Worm (Caenorhabditis elegans): ENCODE results near the gene fbxb-71.

Gene fbxb-71

DNA sequence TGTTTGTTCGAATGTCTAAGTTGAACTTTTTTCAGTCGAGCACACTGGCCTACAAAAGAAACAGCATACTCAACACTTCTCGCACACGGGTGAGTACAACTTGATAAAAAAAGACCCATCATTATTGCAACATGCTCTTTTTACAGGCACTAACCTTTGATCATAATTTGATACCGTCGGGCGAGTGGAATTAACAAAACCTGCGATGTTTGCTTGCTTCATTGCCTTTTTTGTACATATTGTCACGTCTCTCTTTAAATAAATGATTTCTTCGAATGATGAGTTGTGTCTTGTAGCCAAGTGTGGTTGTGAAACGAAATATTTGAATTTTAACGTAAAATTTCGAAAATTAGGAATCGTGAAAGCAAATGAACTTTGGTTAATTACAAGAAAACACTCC is 22.7 kb downstream of the fbxb-71 start:
- TF ChIP-seq skn-1 (tag; optimal IDR thresholded peaks at IDR 0.05) (no peak), crh-2 (tag; optimal IDR thresholded peaks at IDR 0.05) (peak; percentile 44), ZK546.5 (tag; optimal IDR thresholded peaks at IDR 0.05) (no peak), sma-9 (GFP tag; optimal IDR thresholded peaks at IDR 0.05) (peak; percentile 81), sma-9 (tag; optimal IDR thresholded peaks at IDR 0.05) (no peak), F13H6.1 (tag; optimal IDR thresholded peaks at IDR 0.05) (peak; percentile 5), unc-39 (tag; optimal IDR thresholded peaks at IDR 0.05) (no peak), sma-3 (GFP tag; optimal IDR thresholded peaks at IDR 0.05) (no peak), ztf-11 (tag; optimal IDR thresholded peaks at IDR 0.05) (no peak), gmeb-1 (tag; optimal IDR thresholded peaks at IDR 0.05) (peak; percentile 17), fos-1 (tag; optimal IDR thresholded peaks at IDR 0.05) (peak; percentile 80), egl-27 (tag; optimal IDR thresholded peaks at IDR 0.05) (no peak), zag-1 (tag; optimal IDR thresholded peaks at IDR 0.05) (no peak), blmp-1 (tag; optimal IDR thresholded peaks at IDR 0.05; ENCODE audit: insufficient read depth) (no peak)

DNA sequence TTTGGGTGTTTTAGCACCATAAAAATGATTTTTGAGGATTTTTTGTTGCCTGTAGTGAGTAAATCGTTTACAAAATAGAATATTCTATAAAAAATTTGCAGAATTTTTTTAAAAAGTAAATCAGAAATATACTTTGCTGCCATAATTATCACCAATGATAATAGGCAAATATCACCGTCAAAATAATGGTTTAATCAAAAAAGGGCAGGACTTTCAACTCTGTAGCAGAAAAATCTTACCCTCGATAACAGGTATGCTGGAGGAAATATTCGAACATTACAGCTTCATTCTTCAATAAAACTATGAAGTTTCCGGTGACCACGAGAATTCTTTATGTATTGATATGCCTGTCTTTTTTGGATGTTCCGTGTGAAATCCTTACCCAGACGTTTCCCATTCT is 26.5 kb downstream of the fbxb-71 start, which contains the start of gene K09C4.4:
Gene K09C4.4 (plus strand): TSS at position 301 of the 400 bp plus-strand sequence.
- TF ChIP-seq unc-62 (GFP tag; optimal IDR thresholded peaks at IDR 0.05) (no peak), skn-1 (tag; optimal IDR thresholded peaks at IDR 0.05) (no peak), lsy-2 (tag; optimal IDR thresholded peaks at IDR 0.05) (no peak), nhr-6 (tag; optimal IDR thresholded peaks at IDR 0.05) (no peak), nhr-77 (tag; optimal IDR thresholded peaks at IDR 0.05) (no peak), ama-1 (optimal IDR thresholded peaks at IDR 0.05) (no peak), dmd-4 (tag; optimal IDR thresholded peaks at IDR 0.05) (no peak), C34F6.9 (tag; optimal IDR thresholded peaks at IDR 0.05) (no peak)

DNA sequence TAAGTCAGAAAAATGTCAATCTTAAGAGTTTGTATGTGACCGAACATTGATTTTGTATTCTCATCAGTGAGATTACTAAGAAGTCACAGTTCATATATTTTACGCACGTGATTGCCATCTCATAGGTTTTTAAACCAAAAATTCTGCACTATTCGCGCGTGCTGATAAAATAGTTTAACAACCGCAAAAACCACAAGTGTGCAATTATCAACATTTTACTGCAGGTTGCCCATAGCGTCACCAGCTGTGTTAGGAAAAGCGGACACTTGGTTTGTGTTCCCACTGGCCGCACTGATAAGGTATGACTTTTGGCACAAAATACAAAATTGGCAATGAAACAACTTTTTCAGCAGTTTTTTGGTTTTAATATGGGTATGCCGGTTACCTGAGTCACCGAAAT is 27.4 kb downstream of the fbxb-71 start:
- TF ChIP-seq sma-3 (GFP tag; optimal IDR thresholded peaks at IDR 0.05), result peak; percentile 18
- no peak for TF ChIP-seq nhr-12 (tag; optimal IDR thresholded peaks at IDR 0.05)
- peak; percentile 36 for TF ChIP-seq F13H6.1 (tag; optimal IDR thresholded peaks at IDR 0.05)
- TF ChIP-seq crh-2 (tag; optimal IDR thresholded peaks at IDR 0.05), result peak; percentile 46
- TF ChIP-seq fos-1 (tag; optimal IDR thresholded peaks at IDR 0.05), result peak; percentile 83
- peak; percentile 50 for TF ChIP-seq gmeb-1 (tag; optimal IDR thresholded peaks at IDR 0.05)
- TF ChIP-seq nhr-77 (tag; optimal IDR thresholded peaks at IDR 0.05), result no peak
- peak; percentile 85 for TF ChIP-seq sma-9 (GFP tag; optimal IDR thresholded peaks at IDR 0.05)
- no peak for TF ChIP-seq sma-9 (tag; optimal IDR thresholded peaks at IDR 0.05)
- no peak for TF ChIP-seq snpc-4 (tag; optimal IDR thresholded peaks at IDR 0.05)
- TF ChIP-seq ztf-1 (GFP tag; conservative IDR thresholded peaks at IDR 0.05), result no peak
- TF ChIP-seq ceh-16 (tag; optimal IDR thresholded peaks at IDR 0.05), result no peak

DNA sequence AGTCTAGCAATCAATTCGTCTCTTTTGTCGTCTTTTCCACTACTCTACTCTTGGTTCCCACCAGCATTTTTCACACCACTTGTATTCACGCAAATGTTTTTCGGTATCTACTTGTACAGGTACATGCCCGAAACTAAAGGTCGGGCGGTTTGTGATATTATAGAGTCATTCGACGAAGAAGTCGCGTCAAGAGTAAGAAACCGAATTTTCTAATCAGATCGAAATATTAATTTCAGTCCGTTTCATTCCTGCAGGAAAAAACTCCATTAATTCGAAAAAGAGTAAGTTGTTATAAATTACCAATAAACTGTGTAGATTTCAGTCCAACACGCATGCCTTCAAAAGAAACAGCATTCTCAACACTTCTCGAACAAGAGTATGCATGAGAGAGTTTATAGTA is 29.2 kb downstream of the fbxb-71 start:
- TF ChIP-seq elt-3 (tag; optimal IDR thresholded peaks at IDR 0.05) (no peak), lin-11 (tag; optimal IDR thresholded peaks at IDR 0.05) (no peak), lin-13 (GFP tag; optimal IDR thresholded peaks at IDR 0.05) (no peak), skn-1 (tag; optimal IDR thresholded peaks at IDR 0.05) (no peak), peb-1 (tag; optimal IDR thresholded peaks at IDR 0.05) (no peak), unc-62 (GFP tag; optimal IDR thresholded peaks at IDR 0.05) (no peak), sma-9 (GFP tag; optimal IDR thresholded peaks at IDR 0.05) (no peak), sma-9 (tag; optimal IDR thresholded peaks at IDR 0.05) (no peak), ztf-11 (tag; optimal IDR thresholded peaks at IDR 0.05) (no peak), Y55F3AM.14 (GFP tag; optimal IDR thresholded peaks at IDR 0.05) (no peak), sem-4 (tag; optimal IDR thresholded peaks at IDR 0.05) (no peak), crh-2 (tag; optimal IDR thresholded peaks at IDR 0.05) (no peak), unc-55 (GFP tag; optimal IDR thresholded peaks at IDR 0.05) (no peak), fos-1 (tag; optimal IDR thresholded peaks at IDR 0.05) (no peak), nhr-10 (tag; optimal IDR thresholded peaks at IDR 0.05) (no peak), aly-2 (tag; optimal IDR thresholded peaks at IDR 0.05) (no peak)

DNA sequence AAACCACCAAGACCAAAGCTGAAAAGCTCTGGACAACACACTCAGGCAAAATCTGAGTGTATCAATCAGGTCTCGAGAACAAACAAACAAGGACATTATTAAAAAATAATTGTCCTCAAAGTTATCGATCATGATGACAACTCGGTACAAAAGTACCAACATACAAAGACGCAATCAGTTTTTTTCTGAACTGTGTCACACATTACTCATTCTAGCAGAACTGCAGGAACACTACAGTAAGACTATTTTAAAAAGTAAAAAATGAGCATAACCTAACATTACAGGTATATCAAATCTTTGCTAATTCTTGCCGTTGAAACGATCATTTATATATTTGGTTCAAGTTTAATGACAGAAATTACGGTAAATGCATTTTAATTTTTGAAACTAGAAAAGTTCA is 33.5 kb downstream of the fbxb-71 start, which contains the start of gene K09C4.2:
Gene K09C4.2 (plus strand): TSS at position 301 of the 400 bp plus-strand sequence.
- TF ChIP-seq ztf-1 (GFP tag; conservative IDR thresholded peaks at IDR 0.05), result no peak
- no peak for TF ChIP-seq nhr-11 (tag; optimal IDR thresholded peaks at IDR 0.05)
- TF ChIP-seq mab-5 (tag; optimal IDR thresholded peaks at IDR 0.05), result no peak
- no peak for TF ChIP-seq sma-3 (GFP tag; optimal IDR thresholded peaks at IDR 0.05)
- TF ChIP-seq zag-1 (tag; optimal IDR thresholded peaks at IDR 0.05), result no peak
- no peak for TF ChIP-seq blmp-1 (tag; optimal IDR thresholded peaks at IDR 0.05; ENCODE audit: insufficient read depth)
- TF ChIP-seq ceh-16 (tag; optimal IDR thresholded peaks at IDR 0.05), result no peak
- TF ChIP-seq Y55F3AM.14 (GFP tag; optimal IDR thresholded peaks at IDR 0.05), result no peak
- TF ChIP-seq ztf-11 (tag; optimal IDR thresholded peaks at IDR 0.05), result no peak
- TF ChIP-seq nhr-77 (tag; optimal IDR thresholded peaks at IDR 0.05), result no peak
- TF ChIP-seq lin-39 (tag; optimal IDR thresholded peaks at IDR 0.05), result no peak
- no peak for TF ChIP-seq snpc-4 (tag; optimal IDR thresholded peaks at IDR 0.05)
